Fruit fly (Drosophila melanogaster): ENCODE data around the gene CG43050.
A peak's percentile ranks its signal among the peaks of the same experiment; 100 is the strongest.

Gene CG43050

dm6 chr2L:13164994-13165801 is 46.1 kb downstream of the CG43050 start, which contains the start of gene Sirt1 (continued):
- TF ChIP-seq sc (optimal IDR thresholded peaks at IDR 0.05) (no peak), sc (GFP tag; optimal IDR thresholded peaks at IDR 0.05) (peak; percentile 84), CG13287 (GFP tag; IDR thresholded peaks at IDR 0.05; ENCODE audit: partially characterized antibody) (no peak), CG12769 (tag; optimal IDR thresholded peaks at IDR 0.05) (peak; percentile 14), Hand (GFP tag; optimal IDR thresholded peaks at IDR 0.05) (peak; percentile 16), CG10366 (GFP tag; IDR thresholded peaks at IDR 0.05) (peak; percentile 61), CG12071 (GFP tag; optimal IDR thresholded peaks at IDR 0.05) (no peak), Atf6 (GFP tag; IDR thresholded peaks at IDR 0.05) (peak; percentile 75), NfI (GFP tag; optimal IDR thresholded peaks at IDR 0.05) (peak; percentile 81), slbo (GFP tag; IDR thresholded peaks at IDR 0.05) (peak; percentile 89), nmo (GFP tag; optimal IDR thresholded peaks at IDR 0.05) (peak; percentile 95), CG4424 (GFP tag; optimal IDR thresholded peaks at IDR 0.05) (peak; percentile 90), Ravus (GFP tag; IDR thresholded peaks at IDR 0.05) (peak; percentile 43), abd-A (tag; optimal IDR thresholded peaks at IDR 0.05) (no peak), Sox102F (GFP tag; optimal IDR thresholded peaks at IDR 0.05) (peak; percentile 82), NK7.1 (GFP tag; optimal IDR thresholded peaks at IDR 0.05) (peak; percentile 19), Med (GFP tag) (peak; percentile 88), fd3F (GFP tag; optimal IDR thresholded peaks at IDR 0.05) (peak; percentile 87), Hey (tag; optimal IDR thresholded peaks at IDR 0.05) (no peak), Usf (GFP tag; optimal IDR thresholded peaks at IDR 0.05) (peak; percentile 88), pnt (GFP tag; optimal IDR thresholded peaks at IDR 0.05) (peak; percentile 59), CG11695 (GFP tag; IDR thresholded peaks at IDR 0.05) (peak; percentile 80), zf30C (GFP tag; optimal IDR thresholded peaks at IDR 0.05) (no peak), tup (GFP tag; optimal IDR thresholded peaks at IDR 0.05) (peak; percentile 11), Pdp1 (GFP tag; optimal IDR thresholded peaks at IDR 0.05) (peak; percentile 70 to 85), ac (GFP tag; optimal IDR thresholded peaks at IDR 0.05) (no peak), Mes4 (GFP tag; optimal IDR thresholded peaks at IDR 0.05) (no peak), sob (GFP tag; IDR thresholded peaks at IDR 0.05) (peak; percentile 61; the same call in 1 of the 2 replicates), Eip74EF (GFP tag; optimal IDR thresholded peaks at IDR 0.05) (peak in 1 of 2 experiments; percentile 67), CG18599 (GFP tag; optimal IDR thresholded peaks at IDR 0.05) (peak; percentile 77), lbe (GFP tag; optimal IDR thresholded peaks at IDR 0.05) (peak; percentile 32), fd102C (GFP tag; optimal IDR thresholded peaks at IDR 0.05) (no peak), Asciz (GFP tag; optimal IDR thresholded peaks at IDR 0.05) (peak; percentile 48), CG10543 (GFP tag; optimal IDR thresholded peaks at IDR 0.05) (peak; percentile 73), CG17802 (tag; optimal IDR thresholded peaks at IDR 0.05) (no peak), CG14965 (GFP tag; optimal IDR thresholded peaks at IDR 0.05; ENCODE audit: borderline replicate concordance) (no peak), eve (GFP tag; optimal IDR thresholded peaks at IDR 0.05) (no peak), CG13894 (tag; optimal IDR thresholded peaks at IDR 0.05) (peak; percentile 73), CG8765 (GFP tag; IDR thresholded peaks at IDR 0.05) (peak; percentile 49; the same call in 1 of the 2 replicates), vnd (GFP tag; IDR thresholded peaks at IDR 0.05; ENCODE audit: partially characterized antibody) (no peak), CG4360 (GFP tag; IDR thresholded peaks at IDR 0.05) (no peak), NC2β (GFP tag; optimal IDR thresholded peaks at IDR 0.05) (no peak), Meics (GFP tag; optimal IDR thresholded peaks at IDR 0.05) (peak; percentile 91), mirr (GFP tag; optimal IDR thresholded peaks at IDR 0.05) (no peak), bab2 (GFP tag; optimal IDR thresholded peaks at IDR 0.05) (peak; percentile 68), tap (tag; optimal IDR thresholded peaks at IDR 0.05) (peak; percentile 62), CG15479 (GFP tag; optimal IDR thresholded peaks at IDR 0.05) (no peak), dpn (GFP tag; optimal IDR thresholded peaks at IDR 0.05) (peak; percentile 52 to 85)

Data from whole organism, embryonic.